Worm (Caenorhabditis elegans) whole organism, young adult: ENCODE results near the gene gpr-2.

ENCODE experiments used
- F33H1.4 ChIP-seq: fragments of 200-800 bp; sonication (Bioruptor generic); IDR thresholded peaks from 2 replicates; pipeline ENCODE4 v1.3.6; 2022; ENCODE audit warnings: missing genetic modification reagents, missing genetic modification characterization, missing compliant biosample characterization
- F39B2.1 ChIP-seq: fragments of 200-800 bp; sonication (Bioruptor generic); IDR thresholded peaks from 2 replicates; pipeline ENCODE4 v1.3.6; 2022; ENCODE audit warnings: missing genetic modification reagents, missing genetic modification characterization, missing compliant biosample characterization
- F49E8.2 ChIP-seq: sonication (generic microtip); optimal IDR thresholded peaks from 3 replicates; lab custom pipeline; 2017; ENCODE audit warnings: missing genetic modification characterization, mild to moderate bottlenecking, missing compliant biosample characterization, antibody characterized with exemption, moderate library complexity; ENCODE audit not compliant: insufficient read depth
- F52B5.7 ChIP-seq: sonication (generic microtip); optimal IDR thresholded peaks from 2 replicates; lab custom pipeline; 2016; ENCODE audit warnings: mild to moderate bottlenecking, missing genetic modification characterization, missing compliant biosample characterization
- T07F8.4 ChIP-seq: sonication (generic microtip); optimal IDR thresholded peaks from 2 replicates; lab custom pipeline; 2016; ENCODE audit warnings: mild to moderate bottlenecking, missing genetic modification characterization, moderate library complexity, missing compliant biosample characterization
- T26A5.8 ChIP-seq: sonication (generic microtip); optimal IDR thresholded peaks from 2 replicates; lab custom pipeline; 2016; ENCODE audit warnings: missing genetic modification characterization, missing compliant biosample characterization
- Y56A3A.18 ChIP-seq: fragments of 200-800 bp; sonication (Bioruptor generic); IDR thresholded peaks from 2 replicates; pipeline ENCODE4 v1.3.6; 2022; ENCODE audit warnings: missing genetic modification reagents, missing genetic modification characterization, missing compliant biosample characterization
- Y95B8A.8 ChIP-seq: fragments of 200-800 bp; sonication (Bioruptor generic); IDR thresholded peaks from 2 replicates; pipeline ENCODE4 v1.3.6; 2022; ENCODE audit warnings: missing genetic modification reagents, missing genetic modification characterization, missing compliant biosample characterization
- ama-1 ChIP-seq, 3 experiments: fragments of 150-350 bp in 1 of 3; sonication (generic microtip) in 2 of 3; optimal IDR thresholded peaks; 2 replicates each; lab custom pipeline; 2014 to 2018; ENCODE audit warnings: missing biosample characterization in 2 of 3, missing genetic modification characterization in 2 of 3, missing genetic modification reagents in 2 of 3
- aptf-2 ChIP-seq: fragments of 200-800 bp; sonication (Bioruptor generic); conservative IDR thresholded peaks from 2 replicates; pipeline ENCODE4 v1.3.6; 2022; ENCODE audit warnings: missing genetic modification reagents, missing genetic modification characterization, missing compliant biosample characterization
- aptf-3 ChIP-seq: fragments of 200-800 bp; sonication (Bioruptor generic); IDR thresholded peaks from 2 replicates; pipeline ENCODE4 v1.3.6; 2022; ENCODE audit warnings: missing genetic modification characterization, missing compliant biosample characterization
- ceh-27 ChIP-seq: fragments of 200-800 bp; sonication (Bioruptor generic); optimal IDR thresholded peaks from 2 replicates; lab custom pipeline; 2018; ENCODE audit warnings: mild to moderate bottlenecking, missing genetic modification characterization, moderate library complexity, missing compliant biosample characterization
- ceh-40 ChIP-seq: fragments of 200-800 bp; sonication (Bioruptor generic); IDR thresholded peaks from 2 replicates; pipeline ENCODE4 v1.3.6; 2022; ENCODE audit warnings: missing genetic modification characterization, missing compliant biosample characterization
- ceh-91 ChIP-seq: fragments of 200-800 bp; sonication (Bioruptor generic); IDR thresholded peaks from 2 replicates; pipeline ENCODE4 v1.3.6; 2022; ENCODE audit warnings: missing genetic modification reagents, missing genetic modification characterization, missing compliant biosample characterization
- chd-7 ChIP-seq: sonication (generic microtip); optimal IDR thresholded peaks from 2 replicates; lab custom pipeline; 2016; ENCODE audit warnings: mild to moderate bottlenecking, missing genetic modification characterization, moderate library complexity, missing compliant biosample characterization
- die-1 ChIP-seq: sonication (generic microtip); optimal IDR thresholded peaks from 2 replicates; lab custom pipeline; 2016; ENCODE audit warnings: missing genotype, mild to moderate bottlenecking, missing genetic modification characterization, missing compliant biosample characterization
- dpff-1 ChIP-seq: sonication (generic microtip); optimal IDR thresholded peaks from 2 replicates; lab custom pipeline; 2017; ENCODE audit warnings: mild to moderate bottlenecking, missing genetic modification characterization, missing compliant biosample characterization
- egrh-3 ChIP-seq: fragments of 200-800 bp; sonication (Bioruptor generic); IDR thresholded peaks from 2 replicates; pipeline ENCODE4 v1.3.6; 2022; ENCODE audit warnings: missing genetic modification reagents, missing genetic modification characterization, missing compliant biosample characterization
- him-1 ChIP-seq: sonication (generic microtip); optimal IDR thresholded peaks from 2 replicates; lab custom pipeline; 2016; ENCODE audit warnings: missing genotype, missing genetic modification reagents, missing genetic modification characterization, missing compliant biosample characterization
- hlh-26 ChIP-seq: fragments of 200-800 bp; sonication (Bioruptor generic); conservative IDR thresholded peaks from 2 replicates; pipeline ENCODE4 v1.3.6; 2022; ENCODE audit warnings: missing genetic modification reagents, missing genetic modification characterization, missing compliant biosample characterization
- hsf-1 ChIP-seq: fragments of 200-800 bp; sonication (Bioruptor generic); IDR thresholded peaks from 2 replicates; pipeline ENCODE4 v1.3.6; 2022; ENCODE audit warnings: missing genetic modification reagents, missing genetic modification characterization, missing compliant biosample characterization
- let-526 ChIP-seq: fragments of 200-800 bp; sonication (Bioruptor generic); IDR thresholded peaks from 2 replicates; pipeline ENCODE4 v1.3.6; 2022; ENCODE audit warnings: missing genetic modification reagents, missing genetic modification characterization, missing compliant biosample characterization
- lin-26 ChIP-seq: fragments of 200-800 bp; sonication (Bioruptor generic); IDR thresholded peaks from 2 replicates; pipeline ENCODE4 v1.3.6; 2022; ENCODE audit warnings: missing genetic modification reagents, missing genetic modification characterization, missing compliant biosample characterization
- lin-40 ChIP-seq: sonication (generic microtip); optimal IDR thresholded peaks from 2 replicates; lab custom pipeline; 2016; ENCODE audit warnings: missing genetic modification characterization, mild to moderate bottlenecking, missing compliant biosample characterization, missing genotype, missing genetic modification reagents
- lin-54 ChIP-seq: fragments of 200-800 bp; sonication (Bioruptor generic); optimal IDR thresholded peaks from 2 replicates; lab custom pipeline; 2018; ENCODE audit warnings: mild to moderate bottlenecking, missing genetic modification characterization, missing compliant biosample characterization
- lsl-1 ChIP-seq: fragments of 200-800 bp; sonication (Bioruptor generic); optimal IDR thresholded peaks from 2 replicates; lab custom pipeline; 2018; ENCODE audit warnings: mild to moderate bottlenecking, missing genetic modification characterization, moderate library complexity, missing compliant biosample characterization
- lsy-27 ChIP-seq: sonication (generic microtip); optimal IDR thresholded peaks from 2 replicates; lab custom pipeline; 2017; ENCODE audit warnings: missing genetic modification characterization, mild to moderate bottlenecking, missing compliant biosample characterization, antibody characterized with exemption, missing genotype, borderline replicate concordance; ENCODE audit not compliant: insufficient read depth
- madf-10 ChIP-seq: sonication (generic microtip); optimal IDR thresholded peaks from 2 replicates; lab custom pipeline; 2016; ENCODE audit warnings: mild to moderate bottlenecking, missing genetic modification characterization, missing compliant biosample characterization
- madf-6 ChIP-seq: fragments of 200-800 bp; sonication (Bioruptor generic); IDR thresholded peaks from 2 replicates; pipeline ENCODE4 v1.3.6; 2022; ENCODE audit warnings: missing genetic modification reagents, missing genetic modification characterization, missing compliant biosample characterization
- madf-8 ChIP-seq: fragments of 200-800 bp; sonication (Bioruptor generic); conservative IDR thresholded peaks from 2 replicates; pipeline ENCODE4 v1.3.6; 2022; ENCODE audit warnings: missing genetic modification reagents, missing genetic modification characterization, missing compliant biosample characterization
- mcd-1 ChIP-seq: fragments of 200-800 bp; sonication (Bioruptor generic); IDR thresholded peaks from 2 replicates; pipeline ENCODE4 v1.3.6; 2022; ENCODE audit warnings: missing genetic modification reagents, missing genetic modification characterization, missing compliant biosample characterization
- mel-28 ChIP-seq: sonication (generic microtip); optimal IDR thresholded peaks from 2 replicates; lab custom pipeline; 2016; ENCODE audit warnings: borderline replicate concordance, mild to moderate bottlenecking, missing genetic modification characterization, missing compliant biosample characterization
- mes-4 ChIP-seq: sonication (generic microtip); optimal IDR thresholded peaks from 2 replicates; lab custom pipeline; 2016; ENCODE audit warnings: missing genotype, missing genetic modification characterization, missing compliant biosample characterization
- mxl-1 ChIP-seq: sonication (generic microtip); optimal IDR thresholded peaks from 2 replicates; lab custom pipeline; 2016; ENCODE audit warnings: missing genetic modification characterization, missing compliant biosample characterization
- nfyb-1 ChIP-seq: fragments of 200-800 bp; sonication (Bioruptor generic); IDR thresholded peaks from 2 replicates; pipeline ENCODE4 v1.3.6; 2022; ENCODE audit warnings: missing genetic modification reagents, missing genetic modification characterization, missing compliant biosample characterization
- nhr-179 ChIP-seq: sonication (generic microtip); optimal IDR thresholded peaks from 2 replicates; lab custom pipeline; 2016; ENCODE audit warnings: mild to moderate bottlenecking, missing genetic modification characterization, missing compliant biosample characterization
- nhr-80 ChIP-seq: sonication (generic microtip); optimal IDR thresholded peaks from 2 replicates; lab custom pipeline; 2016; ENCODE audit warnings: missing genetic modification characterization, missing compliant biosample characterization
- repo-1 ChIP-seq: sonication (generic microtip); optimal IDR thresholded peaks from 2 replicates; lab custom pipeline; 2017; ENCODE audit warnings: mild to moderate bottlenecking, missing genetic modification characterization, missing compliant biosample characterization
- sea-2 ChIP-seq: fragments of 200-800 bp; sonication (Bioruptor generic); IDR thresholded peaks from 2 replicates; pipeline ENCODE4 v1.3.6; 2022; ENCODE audit warnings: missing genetic modification characterization, missing compliant biosample characterization
- snpc-1.1 ChIP-seq: sonication (generic microtip); optimal IDR thresholded peaks from 2 replicates; lab custom pipeline; 2017; ENCODE audit warnings: missing genetic modification characterization, mild to moderate bottlenecking, missing compliant biosample characterization, antibody characterized with exemption, moderate library complexity, missing genotype, missing genetic modification reagents; ENCODE audit not compliant: insufficient read depth
- sptf-2 ChIP-seq: fragments of 200-800 bp; sonication (Bioruptor generic); optimal IDR thresholded peaks from 2 replicates; lab custom pipeline; 2018; ENCODE audit warnings: mild to moderate bottlenecking, missing genetic modification characterization, missing compliant biosample characterization
- tbp1 ChIP-seq: fragments of 200-800 bp; sonication (Bioruptor generic); optimal IDR thresholded peaks from 2 replicates; lab custom pipeline; 2018; ENCODE audit warnings: mild to moderate bottlenecking, missing genetic modification characterization, missing compliant biosample characterization
- tbx-9 ChIP-seq: sonication (generic microtip); optimal IDR thresholded peaks from 2 replicates; lab custom pipeline; 2016; ENCODE audit warnings: borderline replicate concordance, missing genetic modification characterization, inconsistent platforms, missing compliant biosample characterization
- tlf-1 ChIP-seq: fragments of 200-800 bp; sonication (Bioruptor generic); optimal IDR thresholded peaks from 2 replicates; lab custom pipeline; 2018; ENCODE audit warnings: mild to moderate bottlenecking, missing genetic modification characterization, missing compliant biosample characterization
- unc-62 ChIP-seq: fragments of 150-350 bp; optimal IDR thresholded peaks from 2 replicates; lab custom pipeline; 2014; ENCODE audit warnings: missing biosample characterization, missing genetic modification reagents, missing genetic modification characterization
- xnd-1 ChIP-seq: sonication (generic microtip); optimal IDR thresholded peaks from 2 replicates; lab custom pipeline; 2016; ENCODE audit warnings: missing genotype, missing genetic modification reagents, missing genetic modification characterization, missing compliant biosample characterization
- zim-3 ChIP-seq: sonication (generic microtip); optimal IDR thresholded peaks from 2 replicates; lab custom pipeline; 2017; ENCODE audit warnings: mild to moderate bottlenecking, missing genetic modification characterization, moderate library complexity, missing compliant biosample characterization
- ztf-18 ChIP-seq: sonication (generic microtip); optimal IDR thresholded peaks from 2 replicates; lab custom pipeline; 2016; ENCODE audit warnings: missing genotype, mild to moderate bottlenecking, missing genetic modification characterization, missing compliant biosample characterization

The gpr-2 gene

DNA sequence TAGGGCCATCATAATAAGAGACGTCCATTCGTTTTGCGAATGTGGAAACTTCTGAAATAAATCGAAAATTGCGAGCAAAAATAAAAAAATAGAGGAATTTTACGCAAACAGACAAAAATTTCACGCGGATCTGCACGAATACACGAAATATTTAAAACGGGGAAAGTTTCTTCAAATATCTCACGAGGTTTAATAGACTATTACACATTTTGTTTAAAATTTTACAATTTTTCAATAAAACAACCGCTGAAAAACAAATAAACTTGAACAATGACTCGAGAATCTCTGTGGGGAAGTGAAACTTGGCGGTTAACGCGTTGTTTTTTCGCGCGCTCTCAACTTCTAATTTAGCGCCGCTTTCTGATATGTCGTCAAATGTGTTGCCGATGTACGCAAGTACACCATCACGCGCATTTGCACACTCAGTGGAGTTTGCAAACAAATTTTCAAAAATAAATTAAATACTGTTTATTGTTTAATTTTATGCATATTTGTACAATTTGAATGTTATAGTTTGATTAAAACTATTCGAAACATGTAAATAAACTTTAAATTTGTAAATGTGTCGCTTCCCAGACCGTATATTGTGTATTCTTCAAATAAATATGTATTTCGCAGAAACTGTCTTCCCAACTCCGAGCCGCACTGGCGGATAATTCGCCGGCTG lies at the start of gene gpr-2, which contains the start of gene rgr-1 (continued):
- TF ChIP-seq sea-2 (no peak), aptf-3 (no peak), madf-8 (peak; percentile 96), tbx-9 (tag; lab: Kevin White, UChicago) (no peak), hlh-26 (GFP tag; lab: Robert Waterston, UW) (no peak), hsf-1 (GFP tag; lab: Robert Waterston, UW) (peak; percentile 90), ceh-91 (GFP tag; lab: Robert Waterston, UW) (peak; percentile 95), snpc-1.1 (tag; lab: Kevin White, UChicago) (peak; percentile 80), dpff-1 (tag; lab: Kevin White, UChicago) (no peak), ceh-40 (GFP tag; lab: Robert Waterston, UW) (no peak), lsy-27 (tag; lab: Kevin White, UChicago) (no peak), let-526 (no peak), nfyb-1 (GFP tag; lab: Robert Waterston, UW) (no peak), lin-40 (tag; lab: Kevin White, UChicago) (no peak), him-1 (peak; percentile 32), xnd-1 (peak; percentile 91), nhr-80 (tag; lab: Kevin White, UChicago) (no peak), F52B5.7 (tag; lab: Kevin White, UChicago) (no peak), unc-62 (GFP tag; lab: Kevin White, UChicago) (no peak), T26A5.8 (no peak), T07F8.4 (tag; lab: Kevin White, UChicago) (no peak), lsl-1 (GFP tag; lab: Kevin White, UChicago) (peak; percentile 79), mel-28 (tag; lab: Kevin White, UChicago) (no peak), zim-3 (tag; lab: Kevin White, UChicago) (no peak), Y95B8A.8 (GFP tag; lab: Robert Waterston, UW) (peak; percentile 86), mxl-1 (no peak), egrh-3 (GFP tag; lab: Robert Waterston, UW) (no peak), tlf-1 (GFP tag; lab: Kevin White, UChicago) (peak; percentile 90), sptf-2 (GFP tag; lab: Kevin White, UChicago) (no peak), ceh-27 (no peak), aptf-2 (GFP tag; lab: Robert Waterston, UW) (0 out of 2 replicates have a peak, but pooled peaks have one; percentile 44), madf-10 (tag; lab: Kevin White, UChicago) (no peak)

DNA sequence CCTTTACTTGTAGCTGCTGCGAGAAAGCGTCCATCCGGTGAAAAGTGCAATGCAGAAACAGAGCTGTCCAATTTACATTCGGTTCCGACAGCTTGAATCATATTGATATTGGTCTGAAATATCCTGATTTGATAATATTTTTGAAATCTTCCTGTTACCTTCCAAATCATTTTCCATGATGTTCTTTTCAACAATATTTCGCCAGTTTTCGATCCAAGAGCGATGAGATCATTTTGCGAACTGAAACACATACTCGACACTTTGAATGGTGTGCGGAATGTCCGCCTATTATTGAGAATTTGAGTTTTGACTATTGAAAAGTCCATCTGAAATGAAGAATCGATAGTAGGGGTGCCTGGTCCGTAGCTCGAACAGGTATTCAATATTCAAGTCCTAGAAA lies 48.2 kb upstream of the gpr-2 start, which contains the start of gene emb-30:
emb-30 (minus strand) TSS at position 328 of the 400 bp plus-strand sequence.
- TF ChIP-seq die-1 (tag; lab: Kevin White, UChicago) (no peak), snpc-1.1 (tag; lab: Kevin White, UChicago) (no peak), repo-1 (tag; lab: Kevin White, UChicago) (peak; percentile 66), nhr-179 (tag; lab: Kevin White, UChicago) (no peak), Y56A3A.18 (peak; percentile 76; the same call in 1 of the 2 replicates), chd-7 (tag; lab: Kevin White, UChicago) (peak; percentile 1), F33H1.4 (0 out of 2 replicates have a peak, but pooled peaks have one; percentile 13), ama-1 (optimal IDR thresholded peaks at IDR 0.05; lab: Kevin White, UChicago) (peak; percentile 46), ama-1 (GFP tag; optimal IDR thresholded peaks at IDR 0.05; lab: Kevin White, UChicago) (peak in 1 of 2 experiments; percentile 30), lin-54 (peak; percentile 10), F49E8.2 (tag; lab: Kevin White, UChicago) (peak; percentile 19), xnd-1 (no peak), mes-4 (tag; lab: Kevin White, UChicago) (no peak), F39B2.1 (GFP tag; lab: Robert Waterston, UW) (no peak), lin-26 (GFP tag; lab: Robert Waterston, UW) (peak; percentile 37; the same call in 1 of the 2 replicates), madf-6 (peak; percentile 35), tbp1 (GFP tag; lab: Kevin White, UChicago) (no peak), mcd-1 (GFP tag; lab: Robert Waterston, UW) (peak; percentile 17; the same call in 1 of the 2 replicates), ztf-18 (no peak)
